Fruit fly (Drosophila melanogaster): ENCODE results near the gene RecQ4.

RecQ4 gene

DNA sequence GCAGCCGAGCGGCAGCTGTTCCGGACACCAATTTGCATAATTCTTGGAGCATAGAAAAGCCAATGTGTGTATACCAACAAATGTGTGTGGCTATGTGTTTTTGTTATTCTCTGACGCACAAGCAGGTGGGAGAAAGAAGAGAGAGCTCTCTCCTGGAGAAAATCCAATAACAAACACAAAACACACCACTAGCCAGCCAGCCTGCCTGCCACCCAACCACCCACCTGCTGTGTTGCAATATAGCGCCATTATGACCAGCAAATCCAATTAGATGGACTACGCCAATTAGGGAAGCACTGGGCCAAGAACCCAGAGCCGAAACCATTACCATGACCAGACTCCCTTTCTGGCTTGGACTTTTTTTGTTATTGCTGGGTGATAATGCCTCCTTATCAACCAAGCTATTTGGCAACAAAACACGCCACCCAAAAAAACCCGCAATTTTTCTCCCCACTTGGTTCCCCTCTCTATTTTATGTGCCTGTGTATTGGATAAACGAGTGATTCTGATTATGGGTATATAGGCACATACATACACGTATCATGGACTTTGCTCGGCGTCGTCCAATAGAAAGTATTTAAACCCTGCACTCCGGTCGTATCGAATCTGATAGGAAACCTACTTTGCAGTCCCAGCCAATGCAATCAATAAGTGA, 47.3 kb downstream of the RecQ4 start:
- TF ChIP-seq noc (tag; optimal IDR thresholded peaks at IDR 0.05), result peak; percentile 60

DNA sequence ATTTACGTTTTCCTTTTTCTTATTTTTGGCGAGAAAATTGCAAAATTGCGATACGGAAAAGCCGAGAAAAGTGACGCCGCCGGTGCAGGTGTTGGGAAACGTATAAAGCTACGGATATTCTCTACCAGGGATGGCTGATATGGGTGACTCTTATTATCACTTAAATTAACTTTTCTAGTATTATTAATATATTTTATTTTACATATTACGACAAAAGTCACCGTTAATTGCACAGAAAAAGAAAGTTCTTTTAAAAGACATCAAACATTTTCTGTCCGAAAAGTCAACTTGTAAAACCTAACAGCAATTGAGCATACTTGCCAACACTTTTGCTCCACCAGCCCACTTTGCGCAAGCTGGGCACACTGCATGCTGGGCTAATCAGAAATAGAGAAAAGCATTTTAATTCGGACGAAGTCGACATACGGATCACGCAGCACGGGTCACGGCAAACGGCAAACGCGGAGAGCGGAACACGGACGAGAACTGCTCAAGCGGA, 48.0 kb downstream of the RecQ4 start, which contains the start of the genes Cds and Uba2:
Gene Cds (plus strand): TSS at position 51 of the 499 bp plus-strand sequence.
Gene Uba2 (minus strand): TSS at position 107 of the 499 bp plus-strand sequence.
- TF ChIP-seq noc (tag; optimal IDR thresholded peaks at IDR 0.05), result peak; percentile 93

DNA sequence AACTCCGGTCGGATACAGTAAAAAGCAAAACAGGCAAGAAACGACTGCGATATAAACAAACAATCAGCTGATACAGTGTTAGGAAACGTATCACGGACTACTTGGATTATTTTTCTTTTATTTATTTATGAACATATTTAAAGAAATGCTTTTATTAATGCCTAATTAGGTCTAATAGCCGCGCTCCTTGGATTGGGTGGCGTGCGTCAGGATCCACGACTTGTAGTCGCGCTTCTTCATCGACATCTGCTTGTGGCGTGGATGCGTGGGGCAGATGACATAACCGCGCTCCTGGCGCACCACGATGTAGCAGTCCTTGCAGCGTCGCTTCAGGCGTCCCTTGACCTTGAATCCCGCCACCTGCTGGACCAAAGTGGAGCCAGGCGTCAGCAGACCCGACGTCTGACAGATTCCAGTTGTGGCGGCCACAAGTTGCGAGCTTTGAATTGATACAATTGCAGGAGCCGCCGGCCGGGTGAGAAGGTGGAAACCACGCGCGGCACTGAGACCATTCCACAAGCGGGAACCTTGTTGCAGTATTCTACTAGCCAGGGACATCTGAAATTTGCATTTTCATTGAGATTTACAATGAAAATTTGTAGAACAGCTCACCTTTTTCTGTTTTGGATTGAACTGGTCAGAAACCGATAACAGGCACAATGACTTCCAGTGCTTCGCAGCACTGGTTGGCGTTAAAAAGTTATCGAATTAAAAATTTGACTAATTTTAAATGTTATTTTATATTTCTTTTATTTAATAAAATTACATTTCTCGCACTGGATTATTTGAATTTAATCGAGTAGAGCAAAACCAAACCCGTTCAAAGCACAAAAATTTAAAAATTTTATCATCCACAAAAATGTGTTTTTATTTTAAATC, 51.1 kb downstream of the RecQ4 start, which contains the start of the genes CG7550 and mRpL36:
Gene CG7550 (minus strand): TSS at position 51 of the 879 bp plus-strand sequence.
Gene mRpL36 (minus strand): TSS at position 652 of the 879 bp plus-strand sequence.
- no peak for TF ChIP-seq noc (tag; optimal IDR thresholded peaks at IDR 0.05)

DNA sequence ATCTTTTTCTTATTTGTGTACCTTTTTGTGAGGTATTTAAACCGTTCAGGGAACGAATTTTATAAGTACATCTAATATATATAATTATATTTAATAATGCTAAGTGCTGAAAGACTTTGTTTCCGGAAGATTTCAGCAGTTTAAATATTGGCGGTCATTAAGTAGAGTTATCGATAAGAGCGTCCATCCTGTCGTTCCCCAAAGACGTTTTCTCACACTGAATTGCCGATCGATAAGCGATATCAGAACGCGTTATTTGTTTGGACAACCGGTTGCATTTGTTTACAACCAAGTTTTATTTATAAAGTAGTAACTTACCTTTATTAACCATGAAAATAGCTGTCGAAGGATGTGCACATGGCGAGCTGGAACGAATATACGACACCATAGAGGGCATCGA, 54.2 kb downstream of the RecQ4 start, which contains the start of gene ldbr:
Gene ldbr (plus strand): TSS at position 238 of the 400 bp plus-strand sequence.
- TF ChIP-seq noc (tag; optimal IDR thresholded peaks at IDR 0.05), result no peak
